Fruit fly (Drosophila melanogaster): Measurements from ENCODE around the gene CarT.

Gene CarT

dm6 chr2L:20773453-20774054 lies 43.5 kb upstream of the CarT start:
- 0 out of 2 replicates have a peak, but pooled peaks have one; percentile 19 for TF ChIP-seq CG31441 (GFP tag; IDR thresholded peaks at IDR 0.05)
- 0 out of 2 replicates have a peak, but pooled peaks have one; percentile 17 for TF ChIP-seq Rfx (GFP tag; IDR thresholded peaks at IDR 0.05)
- TF ChIP-seq TFAM (GFP tag; optimal IDR thresholded peaks at IDR 0.05), result no peak
- TF ChIP-seq az2 (GFP tag; optimal IDR thresholded peaks at IDR 0.05), result no peak
- TF ChIP-seq sqz (GFP tag; optimal IDR thresholded peaks at IDR 0.05), result peak; percentile 40
- TF ChIP-seq Hr51 (GFP tag; optimal IDR thresholded peaks at IDR 0.05), result peak in 1 of 2 experiments; percentile 35
- no peak for TF ChIP-seq odd (GFP tag; optimal IDR thresholded peaks at IDR 0.05)
- no peak for TF ChIP-seq Nf-YB (GFP tag; optimal IDR thresholded peaks at IDR 0.05)
- TF ChIP-seq unpg (GFP tag; optimal IDR thresholded peaks at IDR 0.05), result peak; percentile 38
- peak; percentile 50 for TF ChIP-seq Med (GFP tag)
- TF ChIP-seq sd (tag; optimal IDR thresholded peaks at IDR 0.05), result peak; percentile 19
- peak; percentile 3 for TF ChIP-seq salm (tag; optimal IDR thresholded peaks at IDR 0.05)
- peak; percentile 49; the same call in 1 of the 2 replicates for TF ChIP-seq GATAe (GFP tag; conservative IDR thresholded peaks at IDR 0.05)
- peak; percentile 10 for TF ChIP-seq CG15601 (tag; optimal IDR thresholded peaks at IDR 0.05)
- peak; percentile 23 for TF ChIP-seq cad (GFP tag; optimal IDR thresholded peaks at IDR 0.05)
- peak; percentile 13 for TF ChIP-seq CG7839 (tag; optimal IDR thresholded peaks at IDR 0.05)
- TF ChIP-seq CG12071 (GFP tag; optimal IDR thresholded peaks at IDR 0.05), result peak; percentile 12
- peak; percentile 47 for TF ChIP-seq PHDP (tag; optimal IDR thresholded peaks at IDR 0.05)
- peak; percentile 43 for TF ChIP-seq CG13894 (tag; optimal IDR thresholded peaks at IDR 0.05)
- peak; percentile 49 for TF ChIP-seq B-H2 (GFP tag; optimal IDR thresholded peaks at IDR 0.05)
- 0 out of 2 replicates have a peak, but pooled peaks have one; percentile 9 for TF ChIP-seq Atf6 (GFP tag; IDR thresholded peaks at IDR 0.05)
- TF ChIP-seq CG17359 (tag; optimal IDR thresholded peaks at IDR 0.05), result no peak
- TF ChIP-seq CG34376 (GFP tag; optimal IDR thresholded peaks at IDR 0.05), result peak; percentile 63
- TF ChIP-seq CG17568 (GFP tag; optimal IDR thresholded peaks at IDR 0.05), result peak; percentile 3
- peak; percentile 1 for TF ChIP-seq mirr (GFP tag; optimal IDR thresholded peaks at IDR 0.05)
- peak in 1 of 2 experiments; percentile 6 for TF ChIP-seq bsh (GFP tag; optimal IDR thresholded peaks at IDR 0.05)
- peak; percentile 4 for TF ChIP-seq Sox100B (GFP tag; optimal IDR thresholded peaks at IDR 0.05)
- TF ChIP-seq bab2 (GFP tag; optimal IDR thresholded peaks at IDR 0.05), result no peak
- TF ChIP-seq NFAT (GFP tag; IDR thresholded peaks at IDR 0.05), result 0 out of 2 replicates have a peak, but pooled peaks have one; percentile 23
- peak; percentile 63 for TF ChIP-seq CG10543 (GFP tag; optimal IDR thresholded peaks at IDR 0.05)
- peak; percentile 23 for TF ChIP-seq cwo (GFP tag; optimal IDR thresholded peaks at IDR 0.05)
- TF ChIP-seq sug (tag; optimal IDR thresholded peaks at IDR 0.05), result peak; percentile 90
- peak; percentile 29 for TF ChIP-seq CG13296 (GFP tag; optimal IDR thresholded peaks at IDR 0.05)
- TF ChIP-seq exex (tag; optimal IDR thresholded peaks at IDR 0.05), result peak; percentile 79
- TF ChIP-seq CG3281 (GFP tag; optimal IDR thresholded peaks at IDR 0.05), result peak; percentile 18
- TF ChIP-seq nerfin-1 (tag; optimal IDR thresholded peaks at IDR 0.05), result no peak
- no peak for TF ChIP-seq aop (GFP tag; IDR thresholded peaks at IDR 0.05)
- TF ChIP-seq pan (optimal IDR thresholded peaks at IDR 0.05), result no peak
- TF ChIP-seq pan (GFP tag; optimal IDR thresholded peaks at IDR 0.05 in 1 of 2, IDR thresholded peaks at IDR 0.05 in 1 of 2), result peak in 1 of 2 experiments; percentile 13
- TF ChIP-seq CG2678 (tag; optimal IDR thresholded peaks at IDR 0.05), result peak; percentile 54
- no peak for TF ChIP-seq yki (optimal IDR thresholded peaks at IDR 0.05)
- TF ChIP-seq CG9727 (GFP tag; optimal IDR thresholded peaks at IDR 0.05), result no peak
